Fruit fly (Drosophila melanogaster) whole organism, adult: ENCODE measurements around the gene FBXO11.

Experiments
- CG11617 ChIP-seq: fragments of 200-800 bp; sonication (Bioruptor generic); optimal IDR thresholded peaks from 2 replicates; lab custom pipeline; 2017; ENCODE audit warnings: mild to moderate bottlenecking, missing biosample characterization, missing genetic modification reagents, missing genetic modification characterization
- CG12768 ChIP-seq: fragments of 200-800 bp; sonication (Bioruptor generic); optimal IDR thresholded peaks from 2 replicates; lab custom pipeline; 2017; ENCODE audit warnings: missing biosample characterization, missing genetic modification characterization, mild to moderate bottlenecking, moderate library complexity, missing genetic modification reagents
- CG14711 ChIP-seq: fragments of 200-800 bp; sonication (Bioruptor generic); optimal IDR thresholded peaks from 2 replicates; lab custom pipeline; 2018; ENCODE audit warnings: missing biosample characterization, mild to moderate bottlenecking, missing genetic modification characterization, moderate library complexity
- CG1620 ChIP-seq: fragments of 200-800 bp; sonication (Bioruptor generic); optimal IDR thresholded peaks from 2 replicates; lab custom pipeline; 2016; ENCODE audit warnings: missing biosample characterization, missing genetic modification characterization
- CG33017 ChIP-seq: fragments of 200-800 bp; sonication (Bioruptor generic); optimal IDR thresholded peaks from 2 replicates; lab custom pipeline; 2018; ENCODE audit warnings: missing biosample characterization, mild to moderate bottlenecking, missing genetic modification characterization, moderate library complexity
- CG5204 ChIP-seq: fragments of 200-800 bp; sonication (Bioruptor generic); optimal IDR thresholded peaks from 2 replicates; lab custom pipeline; 2016; ENCODE audit warnings: missing biosample characterization, missing genetic modification characterization
- CG7045 ChIP-seq: fragments of 200-800 bp; sonication (Bioruptor generic); optimal IDR thresholded peaks from 2 replicates; lab custom pipeline; 2017; ENCODE audit warnings: missing biosample characterization, mild to moderate bottlenecking, missing genetic modification characterization
- CG7101 ChIP-seq: fragments of 200-800 bp; sonication (Bioruptor generic); optimal IDR thresholded peaks from 2 replicates; lab custom pipeline; 2018; ENCODE audit warnings: missing biosample characterization, mild to moderate bottlenecking, missing genetic modification characterization, moderate library complexity
- Clk ChIP-seq: fragments of 200-800 bp; sonication (Bioruptor generic); optimal IDR thresholded peaks from 2 replicates; lab custom pipeline; 2017; ENCODE audit warnings: missing biosample characterization, missing genetic modification characterization
- Crg-1 ChIP-seq: fragments of 200-800 bp; sonication (Bioruptor generic); optimal IDR thresholded peaks from 2 replicates; lab custom pipeline; 2016; ENCODE audit warnings: missing biosample characterization, missing genetic modification characterization
- Hr96 ChIP-seq: fragments of 200-800 bp; sonication (Bioruptor generic); optimal IDR thresholded peaks from 2 replicates; lab custom pipeline; 2016; ENCODE audit warnings: missing biosample characterization, missing genetic modification characterization
- Mnt ChIP-seq: fragments of 200-800 bp; sonication (Bioruptor generic); optimal IDR thresholded peaks from 2 replicates; lab custom pipeline; 2016; ENCODE audit warnings: missing biosample characterization, mild to moderate bottlenecking, missing genetic modification characterization
- bab1 ChIP-seq: fragments of 200-800 bp; sonication (Bioruptor generic); optimal IDR thresholded peaks from 3 replicates; lab custom pipeline; 2019; ENCODE audit warnings: missing biosample characterization, mild to moderate bottlenecking, missing genetic modification characterization, moderate library complexity
- cic ChIP-seq: fragments of 200-800 bp; sonication (Bioruptor generic); optimal IDR thresholded peaks from 2 replicates; lab custom pipeline; 2017; ENCODE audit warnings: missing biosample characterization, mild to moderate bottlenecking, missing genetic modification characterization, moderate library complexity
- cnc ChIP-seq, 2 experiments: fragments of >200 bp; optimal IDR thresholded peaks; 2 replicates each; lab custom pipeline; 2017
- kay ChIP-seq: fragments of 200-800 bp; sonication (Bioruptor generic); peaks from one replicate; lab custom pipeline; 2016; ENCODE audit warnings: missing biosample characterization, missing genetic modification characterization, borderline replicate concordance
- ovo ChIP-seq: fragments of 200-800 bp; sonication (Bioruptor generic); optimal IDR thresholded peaks from 2 replicates; lab custom pipeline; 2016; ENCODE audit warnings: missing biosample characterization, missing genetic modification characterization
- pad ChIP-seq: fragments of 200-800 bp; sonication (Bioruptor generic); optimal IDR thresholded peaks from 3 replicates; lab custom pipeline; 2017; ENCODE audit warnings: missing biosample characterization, missing genetic modification characterization, mild to moderate bottlenecking, moderate library complexity, missing genetic modification reagents
- tj ChIP-seq: fragments of 200-800 bp; sonication (Bioruptor generic); optimal IDR thresholded peaks from 3 replicates; lab custom pipeline; 2017; ENCODE audit warnings: missing biosample characterization, mild to moderate bottlenecking, missing genetic modification characterization, moderate library complexity
- toe ChIP-seq: fragments of 200-800 bp; sonication (Bioruptor generic); optimal IDR thresholded peaks from 2 replicates; lab custom pipeline; 2016; ENCODE audit warnings: missing biosample characterization, missing genetic modification characterization

The FBXO11 gene

dm6 chr3R:9791177-9791806 is 17.9 kb downstream of the FBXO11 start, which contains the start of the genes CG12945 and CG8507:
Gene CG12945, minus strand, starts transcription at chr3R:9791221.
Gene CG8507, plus strand, starts transcription at chr3R:9791483.
- TF ChIP-seq Hr96 (GFP tag; lab: Kevin White, UChicago) (no peak), tj (GFP tag; lab: Kevin White, UChicago) (peak; percentile 97), Clk (GFP tag; lab: Kevin White, UChicago) (no peak), CG33017 (peak; percentile 53), Mnt (GFP tag; lab: Kevin White, UChicago) (peak; percentile 41), CG14711 (peak; percentile 50), Crg-1 (GFP tag; lab: Kevin White, UChicago) (peak; percentile 74), CG7101 (tag; lab: Kevin White, UChicago) (peak; percentile 65), cic (GFP tag; lab: Kevin White, UChicago) (peak; percentile 44), CG11617 (GFP tag; lab: Kevin White, UChicago) (peak; percentile 56), CG7045 (GFP tag; lab: Kevin White, UChicago) (no peak), cnc (optimal IDR thresholded peaks at IDR 0.05; lab: Kevin White, UChicago) (no peak), ovo (GFP tag; lab: Kevin White, UChicago) (peak; percentile 72), CG12768 (GFP tag; lab: Kevin White, UChicago) (peak; percentile 52), toe (GFP tag; lab: Kevin White, UChicago) (no peak), CG1620 (GFP tag; lab: Kevin White, UChicago) (peak; percentile 72), CG5204 (GFP tag; lab: Kevin White, UChicago) (no peak), kay (GFP tag; lab: Kevin White, UChicago) (no peak), pad (peak; percentile 55), bab1 (GFP tag; lab: Kevin White, UChicago) (peak; percentile 79)

DNA sequence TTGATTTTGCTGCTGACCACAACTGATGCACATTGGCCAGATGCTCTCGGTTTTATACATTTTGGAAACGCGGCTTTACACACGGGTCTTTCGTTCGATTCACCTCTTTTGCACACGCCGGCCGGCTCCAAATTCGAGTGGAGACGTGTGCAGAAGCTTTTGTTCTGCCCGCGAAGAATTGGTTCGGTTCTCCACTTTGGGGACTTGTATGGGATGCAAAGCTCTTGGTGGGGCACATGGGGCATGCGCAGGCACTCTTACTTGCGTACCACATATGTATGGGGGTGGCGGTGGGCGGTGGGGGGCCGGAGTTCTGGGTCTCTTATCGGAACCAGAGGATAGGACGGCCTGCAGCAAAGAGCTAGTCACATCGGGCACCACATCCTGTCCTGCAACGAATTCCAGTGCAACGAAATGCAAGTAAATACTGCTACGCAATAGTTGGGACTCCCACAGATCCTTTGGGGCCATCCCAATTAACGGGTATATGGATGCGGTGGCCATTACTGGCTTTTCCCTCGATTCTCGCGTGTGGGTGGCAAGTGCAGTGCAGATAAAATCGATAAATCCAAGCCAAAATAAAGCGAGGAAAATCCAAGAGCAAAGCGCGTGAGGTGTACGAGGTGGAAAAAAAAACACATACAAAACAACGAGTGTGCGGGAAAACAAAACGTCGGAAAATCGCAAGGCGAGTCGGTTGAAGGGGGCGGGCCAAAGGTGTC is 24.7 kb downstream of the FBXO11 start, which contains the start of the genes MtnA and CG8500:
MtnA (minus strand) TSS at position 30 of the 722 bp plus-strand sequence.
CG8500 (plus strand) TSS at position 313 of the 722 bp plus-strand sequence.
- TF ChIP-seq pad (peak; percentile 3), CG12768 (GFP tag; lab: Kevin White, UChicago) (no peak), Clk (GFP tag; lab: Kevin White, UChicago) (no peak), CG7101 (tag; lab: Kevin White, UChicago) (peak; percentile 27), CG33017 (no peak), kay (GFP tag; lab: Kevin White, UChicago) (no peak), toe (GFP tag; lab: Kevin White, UChicago) (no peak), cnc (optimal IDR thresholded peaks at IDR 0.05; lab: Kevin White, UChicago) (no peak), bab1 (GFP tag; lab: Kevin White, UChicago) (peak; percentile 67), tj (GFP tag; lab: Kevin White, UChicago) (no peak), CG1620 (GFP tag; lab: Kevin White, UChicago) (no peak), CG11617 (GFP tag; lab: Kevin White, UChicago) (no peak), ovo (GFP tag; lab: Kevin White, UChicago) (no peak), Crg-1 (GFP tag; lab: Kevin White, UChicago) (no peak), CG14711 (no peak), CG5204 (GFP tag; lab: Kevin White, UChicago) (no peak), Mnt (GFP tag; lab: Kevin White, UChicago) (peak; percentile 51), CG7045 (GFP tag; lab: Kevin White, UChicago) (no peak), Hr96 (GFP tag; lab: Kevin White, UChicago) (no peak), cic (GFP tag; lab: Kevin White, UChicago) (peak; percentile 60)

DNA sequence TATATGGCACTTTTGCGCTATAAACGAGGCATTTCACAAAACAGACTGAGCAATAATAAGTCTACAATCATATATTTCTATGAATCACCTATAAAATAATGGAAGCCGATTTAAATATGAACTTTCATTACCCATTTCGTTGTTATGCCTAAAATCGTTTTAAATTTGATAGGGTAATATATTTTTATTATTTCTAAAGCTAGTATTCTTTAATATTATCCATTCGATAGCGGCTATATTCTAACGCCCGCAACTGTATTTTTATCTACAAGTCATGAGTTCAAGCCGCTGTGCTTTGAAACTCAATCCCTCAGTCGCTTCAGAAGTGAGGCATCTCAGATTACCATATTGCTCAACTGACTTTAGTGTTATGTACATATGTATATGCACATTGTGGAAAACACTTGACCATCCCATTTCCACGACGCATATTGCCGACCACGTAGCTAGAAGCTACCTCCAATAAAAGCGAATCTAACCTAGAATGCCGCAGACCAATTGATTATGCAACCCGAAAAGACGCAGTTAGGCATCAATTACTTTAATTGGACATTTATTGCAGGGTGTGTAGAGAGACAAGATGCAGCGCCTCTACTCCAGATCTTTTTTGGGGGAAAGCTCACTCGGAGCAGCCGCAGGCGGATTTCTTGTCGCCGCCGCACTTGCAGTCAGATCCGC is 25.8 kb downstream of the FBXO11 start:
- TF ChIP-seq CG7045 (GFP tag; lab: Kevin White, UChicago) (no peak), CG7101 (tag; lab: Kevin White, UChicago) (peak; percentile 16), CG33017 (peak; percentile 37), ovo (GFP tag; lab: Kevin White, UChicago) (peak; percentile 0), Hr96 (GFP tag; lab: Kevin White, UChicago) (no peak), kay (GFP tag; lab: Kevin White, UChicago) (no peak), CG14711 (peak; percentile 18), bab1 (GFP tag; lab: Kevin White, UChicago) (peak; percentile 62), CG1620 (GFP tag; lab: Kevin White, UChicago) (no peak)

DNA sequence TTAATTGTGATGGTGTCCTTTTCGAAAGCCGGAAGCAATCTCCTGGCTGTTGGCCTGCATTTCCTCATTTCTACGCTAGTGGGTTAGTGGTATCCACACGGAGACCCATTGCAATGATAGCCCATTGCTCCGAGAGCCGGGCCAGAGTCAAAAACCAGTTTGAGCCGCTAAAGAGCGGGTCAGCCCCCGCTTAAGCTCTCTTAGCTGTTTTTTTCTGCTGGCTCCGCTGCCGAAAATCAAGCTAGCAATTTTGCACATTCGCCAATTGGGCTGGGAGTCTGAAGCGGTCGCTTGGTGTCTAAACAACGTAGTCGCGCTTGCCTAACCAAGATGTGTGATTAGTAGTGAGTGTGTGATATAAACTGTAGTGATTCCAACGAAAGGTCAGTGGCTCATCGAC is 29.4 kb downstream of the FBXO11 start, which contains the start of gene CG12947:
CG12947 (plus strand) TSS at position 301 of the 400 bp plus-strand sequence.
- TF ChIP-seq pad (no peak), CG33017 (no peak), CG7045 (GFP tag; lab: Kevin White, UChicago) (no peak), cic (GFP tag; lab: Kevin White, UChicago) (no peak)

- TF ChIP-seq CG14711 (peak; percentile 69), CG12768 (GFP tag; lab: Kevin White, UChicago) (peak; percentile 70), tj (GFP tag; lab: Kevin White, UChicago) (peak; percentile 50), CG1620 (GFP tag; lab: Kevin White, UChicago) (peak; percentile 94), CG11617 (GFP tag; lab: Kevin White, UChicago) (peak; percentile 83), cnc (optimal IDR thresholded peaks at IDR 0.05; lab: Kevin White, UChicago) (no peak), Mnt (GFP tag; lab: Kevin White, UChicago) (peak; percentile 90), kay (GFP tag; lab: Kevin White, UChicago) (no peak), toe (GFP tag; lab: Kevin White, UChicago) (peak; percentile 92), bab1 (GFP tag; lab: Kevin White, UChicago) (peak; percentile 93), pad (peak; percentile 71), CG7101 (tag; lab: Kevin White, UChicago) (peak; percentile 86), Clk (GFP tag; lab: Kevin White, UChicago) (peak; percentile 62), cic (GFP tag; lab: Kevin White, UChicago) (peak; percentile 74), Hr96 (GFP tag; lab: Kevin White, UChicago) (peak; percentile 87), CG33017 (peak; percentile 53), CG5204 (GFP tag; lab: Kevin White, UChicago) (no peak), ovo (GFP tag; lab: Kevin White, UChicago) (peak; percentile 73), Crg-1 (GFP tag; lab: Kevin White, UChicago) (peak; percentile 93), CG7045 (GFP tag; lab: Kevin White, UChicago) (peak; percentile 42)
These were observed 31.2 kb downstream of the FBXO11 start, which contains the start of gene RpS29 for dm6 chr3R:9777941-9778360. Gene RpS29, plus strand, starts transcription at chr3R:9778042.
